Worm (Caenorhabditis elegans) whole organism, L1 larva: ENCODE results near the gene F46F2.5.
A peak's percentile ranks its signal among the peaks of the same experiment; 100 is the strongest.

Experiments
- C16A3.4 ChIP-seq: fragments of 150-350 bp; optimal IDR thresholded peaks from 2 replicates; lab custom pipeline; 2014; ENCODE audit warnings: missing biosample characterization, missing genetic modification characterization
- aly-2 ChIP-seq: fragments of 150-350 bp; optimal IDR thresholded peaks from 2 replicates; lab custom pipeline; 2014; ENCODE audit warnings: missing biosample characterization, missing genetic modification characterization
- ama-1 ChIP-seq: fragments of 150-350 bp; optimal IDR thresholded peaks from 2 replicates; lab custom pipeline; 2014
- ceh-63 ChIP-seq: fragments of 200-800 bp; sonication (Bioruptor generic); optimal IDR thresholded peaks from 2 replicates; lab custom pipeline; 2018; ENCODE audit warnings: mild to moderate bottlenecking, missing genetic modification characterization, missing compliant biosample characterization
- ceh-8 ChIP-seq: fragments of 200-800 bp; sonication (Bioruptor generic); optimal IDR thresholded peaks from 2 replicates; lab custom pipeline; 2018; ENCODE audit warnings: mild to moderate bottlenecking, missing genetic modification characterization, moderate library complexity, missing compliant biosample characterization
- ceh-82 ChIP-seq, 3 experiments: fragments of 150-350 bp in 1 of 3; sonication (generic microtip) in 2 of 3; optimal IDR thresholded peaks; 2 replicates each; lab custom pipeline; 2014 to 2017; ENCODE audit warnings: missing biosample characterization in 3 of 3, missing genetic modification characterization in 3 of 3
- ceh-90 ChIP-seq: sonication (generic microtip); optimal IDR thresholded peaks from 2 replicates; lab custom pipeline; 2016; ENCODE audit warnings: missing genetic modification characterization, missing compliant biosample characterization
- ces-1 ChIP-seq: fragments of 150-350 bp; optimal IDR thresholded peaks from 2 replicates; lab custom pipeline; 2014; ENCODE audit warnings: missing biosample characterization, missing genetic modification reagents, missing genetic modification characterization
- dpl-1 ChIP-seq, 3 experiments: fragments of 150-350 bp in 2 of 3; sonication (generic microtip) in 1 of 3; optimal IDR thresholded peaks; 2 replicates each; lab custom pipeline; 2014 to 2017; ENCODE audit warnings: missing biosample characterization in 3 of 3, missing genetic modification characterization in 3 of 3, missing genetic modification reagents in 3 of 3
- efl-1 ChIP-seq, 4 experiments: fragments of 150-350 bp; optimal IDR thresholded peaks in 3 of 4; peaks in 1 of 4; 1 replicate in 1 of 4; 2 replicates in 3 of 4; lab custom pipeline; 2014; ENCODE audit warnings: missing biosample characterization in 2 of 4, missing genetic modification characterization in 2 of 4, missing genetic modification reagents in 2 of 4
- efl-3 ChIP-seq: fragments of 200-800 bp; sonication (Bioruptor generic); optimal IDR thresholded peaks from 2 replicates; lab custom pipeline; 2018; ENCODE audit warnings: mild to moderate bottlenecking, missing genetic modification characterization, missing compliant biosample characterization
- egl-13 ChIP-seq: sonication (generic microtip); optimal IDR thresholded peaks from 2 replicates; lab custom pipeline; 2016; ENCODE audit warnings: missing genotype, missing genetic modification reagents, missing genetic modification characterization, missing compliant biosample characterization
- elt-2 ChIP-seq: sonication (generic microtip); optimal IDR thresholded peaks from 2 replicates; lab custom pipeline; 2016; ENCODE audit warnings: missing genetic modification characterization, mild to moderate bottlenecking, inconsistent platforms, missing compliant biosample characterization, missing genetic modification reagents
- ets-5 ChIP-seq: fragments of 200-800 bp; sonication (Bioruptor generic); IDR thresholded peaks from 2 replicates; pipeline ENCODE4 v1.3.6; 2022; ENCODE audit warnings: missing genetic modification characterization, missing compliant biosample characterization
- fkh-10 ChIP-seq: sonication (generic microtip); optimal IDR thresholded peaks from 2 replicates; lab custom pipeline; 2017; ENCODE audit warnings: missing biosample characterization, missing genetic modification reagents, missing genetic modification characterization
- fkh-4 ChIP-seq: sonication (generic microtip); optimal IDR thresholded peaks from 2 replicates; lab custom pipeline; 2016; ENCODE audit warnings: missing compliant biosample characterization, missing genetic modification characterization, borderline replicate concordance
- fos-1 ChIP-seq: fragments of 150-350 bp; optimal IDR thresholded peaks from 2 replicates; lab custom pipeline; 2014; ENCODE audit warnings: missing biosample characterization, missing genetic modification characterization
- hlh-17 ChIP-seq: fragments of 200-800 bp; sonication (Bioruptor generic); optimal IDR thresholded peaks from 2 replicates; lab custom pipeline; 2018; ENCODE audit warnings: missing genetic modification characterization, mild to moderate bottlenecking, missing compliant biosample characterization, moderate library complexity, borderline replicate concordance
- hlh-4 ChIP-seq: sonication (generic microtip); optimal IDR thresholded peaks from 2 replicates; lab custom pipeline; 2016; ENCODE audit warnings: mild to moderate bottlenecking, missing genetic modification characterization, missing compliant biosample characterization
- irx-1 ChIP-seq: sonication (generic microtip); optimal IDR thresholded peaks from 2 replicates; lab custom pipeline; 2016; ENCODE audit warnings: missing genetic modification characterization, missing compliant biosample characterization
- lin-13 ChIP-seq: fragments of 150-350 bp; optimal IDR thresholded peaks from 2 replicates; lab custom pipeline; 2014; ENCODE audit warnings: missing biosample characterization, missing genetic modification reagents, missing genetic modification characterization
- lin-14 ChIP-seq: fragments of 200-800 bp; sonication (Bioruptor generic); optimal IDR thresholded peaks from 2 replicates; lab custom pipeline; 2018; ENCODE audit warnings: mild to moderate bottlenecking, missing genetic modification characterization, moderate library complexity, missing compliant biosample characterization
- lin-15B ChIP-seq: fragments of 150-350 bp; sonication (generic microtip); optimal IDR thresholded peaks from 3 replicates; lab custom pipeline; 2014; ENCODE audit warnings: missing biosample characterization, missing genetic modification characterization
- lin-35 ChIP-seq, 2 experiments: fragments of 150-350 bp; optimal IDR thresholded peaks; 2 replicates each; lab custom pipeline; 2014; ENCODE audit warnings: missing biosample characterization in 2 of 2, missing genetic modification characterization in 2 of 2, missing genetic modification reagents in 2 of 2
- lin-39 ChIP-seq: fragments of 150-350 bp; optimal IDR thresholded peaks from 2 replicates; lab custom pipeline; 2014; ENCODE audit warnings: missing biosample characterization, missing genetic modification reagents, missing genetic modification characterization
- lsy-2 ChIP-seq, 2 experiments: fragments of 150-350 bp; optimal IDR thresholded peaks; 2 replicates each; lab custom pipeline; 2014; ENCODE audit warnings: missing biosample characterization in 2 of 2, missing genetic modification characterization in 2 of 2
- mdl-1 ChIP-seq, 2 experiments: fragments of 150-350 bp; optimal IDR thresholded peaks; 2 replicates each; lab custom pipeline; 2014 to 2017; ENCODE audit warnings: missing biosample characterization in 2 of 2, missing genetic modification characterization in 2 of 2, inconsistent platforms in 1 of 2
- mef-2 ChIP-seq: fragments of 150-350 bp; optimal IDR thresholded peaks from 2 replicates; lab custom pipeline; 2014; ENCODE audit warnings: missing biosample characterization, missing genetic modification characterization
- nhr-11 ChIP-seq: fragments of 150-350 bp; optimal IDR thresholded peaks from 2 replicates; lab custom pipeline; 2014; ENCODE audit warnings: missing biosample characterization, missing genetic modification characterization
- nhr-19 ChIP-seq: fragments of 200-800 bp; sonication (Bioruptor generic); conservative IDR thresholded peaks from 2 replicates; pipeline ENCODE4 v1.3.6; 2022; ENCODE audit warnings: missing genetic modification characterization, missing compliant biosample characterization
- nhr-20 ChIP-seq: sonication (generic microtip); optimal IDR thresholded peaks from 2 replicates; lab custom pipeline; 2016; ENCODE audit warnings: mild to moderate bottlenecking, missing genetic modification characterization, missing compliant biosample characterization
- nhr-237 ChIP-seq: fragments of 150-350 bp; optimal IDR thresholded peaks from 2 replicates; lab custom pipeline; 2014; ENCODE audit warnings: missing biosample characterization, missing genetic modification characterization
- nhr-28 ChIP-seq: fragments of 150-350 bp; optimal IDR thresholded peaks from 2 replicates; lab custom pipeline; 2014; ENCODE audit warnings: missing biosample characterization, missing genetic modification characterization
- nhr-47 ChIP-seq: sonication (generic microtip); optimal IDR thresholded peaks from 2 replicates; lab custom pipeline; 2016; ENCODE audit warnings: mild to moderate bottlenecking, missing genetic modification characterization, moderate library complexity, missing compliant biosample characterization
- nhr-84 ChIP-seq: sonication (generic microtip); optimal IDR thresholded peaks from 2 replicates; lab custom pipeline; 2017; ENCODE audit warnings: missing biosample characterization, missing genetic modification characterization
- nhr-85 ChIP-seq: sonication (generic microtip); peaks from one replicate; lab custom pipeline; 2016; ENCODE audit warnings: missing genetic modification characterization, inconsistent platforms, missing compliant biosample characterization
- nhr-90 ChIP-seq: sonication (generic microtip); optimal IDR thresholded peaks from 2 replicates; lab custom pipeline; 2016; ENCODE audit warnings: mild to moderate bottlenecking, missing genetic modification characterization, missing compliant biosample characterization; ENCODE audit not compliant: poor library complexity
- pag-3 ChIP-seq: sonication (generic microtip); optimal IDR thresholded peaks from 2 replicates; lab custom pipeline; 2017; ENCODE audit warnings: missing genetic modification characterization, mild to moderate bottlenecking, missing compliant biosample characterization, antibody characterized with exemption, borderline replicate concordance; ENCODE audit not compliant: insufficient read depth
- rnt-1 ChIP-seq: sonication (generic microtip); optimal IDR thresholded peaks from 2 replicates; lab custom pipeline; 2016; ENCODE audit warnings: mild to moderate bottlenecking, missing genetic modification characterization, moderate library complexity, missing compliant biosample characterization
- skn-1 ChIP-seq: fragments of 150-350 bp; optimal IDR thresholded peaks from 2 replicates; lab custom pipeline; 2014; ENCODE audit warnings: missing biosample characterization, missing genetic modification characterization
- snu-23 ChIP-seq: sonication (generic microtip); optimal IDR thresholded peaks from 2 replicates; lab custom pipeline; 2016; ENCODE audit warnings: missing genetic modification characterization, missing compliant biosample characterization
- sptf-1 ChIP-seq: fragments of 150-350 bp; optimal IDR thresholded peaks from 2 replicates; lab custom pipeline; 2014; ENCODE audit warnings: missing biosample characterization, missing genetic modification characterization
- sup-37 ChIP-seq: fragments of 200-800 bp; sonication (Bioruptor generic); optimal IDR thresholded peaks from 2 replicates; lab custom pipeline; 2018; ENCODE audit warnings: mild to moderate bottlenecking, missing genetic modification characterization, missing compliant biosample characterization
- unc-62 ChIP-seq: fragments of 150-350 bp; optimal IDR thresholded peaks from 2 replicates; lab custom pipeline; 2014; ENCODE audit warnings: missing biosample characterization, missing genetic modification reagents, missing genetic modification characterization
- unc-98 ChIP-seq: fragments of 200-800 bp; sonication (Bioruptor generic); IDR thresholded peaks from 2 replicates; pipeline ENCODE4 v1.3.6; 2022; ENCODE audit warnings: missing genetic modification characterization, missing compliant biosample characterization
- vab-15 ChIP-seq: sonication (generic microtip); optimal IDR thresholded peaks from 2 replicates; lab custom pipeline; 2017; ENCODE audit warnings: missing genotype, mild to moderate bottlenecking, missing genetic modification characterization, missing compliant biosample characterization
- xbp-1 ChIP-seq: sonication (generic microtip); optimal IDR thresholded peaks from 2 replicates; lab custom pipeline; 2016; ENCODE audit warnings: missing genetic modification characterization, missing compliant biosample characterization
- zip-4 ChIP-seq: fragments of 200-800 bp; sonication (Bioruptor generic); optimal IDR thresholded peaks from 2 replicates; lab custom pipeline; 2018; ENCODE audit warnings: mild to moderate bottlenecking, missing genetic modification characterization, moderate library complexity, missing compliant biosample characterization
- ztf-11 ChIP-seq, 2 experiments: sonication (generic microtip); optimal IDR thresholded peaks; 2 replicates each; lab custom pipeline; 2016 to 2017; ENCODE audit warnings: missing genetic modification characterization in 2 of 2, missing biosample characterization in 1 of 2, missing compliant biosample characterization in 1 of 2

F46F2.5 gene

DNA sequence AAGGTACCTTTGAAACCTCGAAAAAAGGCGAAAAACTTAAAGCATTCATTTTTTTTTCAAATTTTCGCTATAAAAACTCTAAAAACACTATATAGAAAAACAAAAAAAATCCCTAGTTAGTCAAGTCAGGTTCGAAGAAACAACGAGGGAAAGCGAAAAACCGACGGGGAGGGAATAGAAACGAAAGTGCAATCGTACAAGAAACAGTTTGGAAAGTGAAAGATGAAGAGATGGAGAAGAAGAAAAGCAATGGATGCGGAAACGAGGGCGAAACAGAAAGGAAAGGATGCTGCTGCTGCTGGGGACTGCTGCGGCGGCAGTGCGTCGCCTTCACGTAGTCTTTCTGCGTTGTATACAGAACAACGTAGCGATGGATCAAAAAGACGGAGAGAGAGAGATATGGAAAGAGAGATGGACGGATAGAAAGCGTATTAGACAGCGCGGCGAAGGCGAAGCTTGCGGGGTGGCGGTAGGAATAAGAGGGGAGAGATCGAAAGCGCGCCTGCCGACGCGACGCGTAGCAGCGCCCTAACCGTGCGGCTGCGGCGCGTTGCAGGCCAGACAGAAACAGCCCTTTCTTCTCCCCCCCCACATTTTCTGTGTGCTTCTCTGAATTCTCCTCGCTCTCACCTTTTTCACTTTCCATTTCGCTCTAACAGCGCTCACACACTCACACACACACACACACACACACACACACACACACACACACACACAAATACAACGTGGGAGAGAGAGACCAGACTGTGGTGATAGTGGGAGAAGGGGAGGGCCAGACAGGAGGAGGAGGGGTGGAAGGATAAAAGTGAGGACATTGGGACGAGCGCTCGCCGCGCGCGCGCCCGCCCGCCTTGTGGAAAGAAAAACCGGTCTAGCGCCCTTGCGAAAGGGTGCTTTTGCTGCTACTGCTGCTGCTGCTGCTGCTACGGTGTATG is 12.6 kb downstream of the F46F2.5 start:
- TF ChIP-seq elt-2 = peak; percentile 74
- peak; percentile 61 for TF ChIP-seq irx-1 (tag; lab: Kevin White, UChicago)
- no peak for TF ChIP-seq ceh-63 (GFP tag; lab: Kevin White, UChicago)
- TF ChIP-seq ces-1 = no peak
- TF ChIP-seq lin-15B (tag; lab: Kevin White, UChicago) = no peak
- peak; percentile 98 for TF ChIP-seq lin-14 (GFP tag; lab: Kevin White, UChicago)
- TF ChIP-seq nhr-11 (tag; lab: Kevin White, UChicago) = peak; percentile 52
- peak; percentile 59 for TF ChIP-seq fkh-10 (GFP tag; lab: Kevin White, UChicago)
- no peak for TF ChIP-seq lin-39 (tag; lab: Kevin White, UChicago)
- peak; percentile 52 for TF ChIP-seq zip-4
- no peak for TF ChIP-seq unc-62 (GFP tag; lab: Kevin White, UChicago)
- no peak for TF ChIP-seq vab-15 (tag; lab: Kevin White, UChicago)
- TF ChIP-seq snu-23 (GFP tag; lab: Kevin White, UChicago) = peak; percentile 76
- TF ChIP-seq sptf-1 (tag; lab: Kevin White, UChicago) = no peak
- TF ChIP-seq xbp-1 (tag; lab: Kevin White, UChicago) = peak; percentile 27
- TF ChIP-seq mef-2 = peak; percentile 75
- TF ChIP-seq ztf-11 (tag; optimal IDR thresholded peaks at IDR 0.05; lab: Kevin White, UChicago) = peak in 1 of 2 experiments; percentile 57
- peak; percentile 8 to 79 (median 59) for TF ChIP-seq ceh-82 (tag; optimal IDR thresholded peaks at IDR 0.05; lab: Kevin White, UChicago)
- peak; percentile 88 for TF ChIP-seq lin-13 (GFP tag; lab: Kevin White, UChicago)
- no peak for TF ChIP-seq nhr-28
- no peak for TF ChIP-seq ets-5 (GFP tag; lab: Robert Waterston, UW)
- peak; percentile 35 for TF ChIP-seq egl-13
- peak; percentile 48 for TF ChIP-seq sup-37 (GFP tag; lab: Kevin White, UChicago)
- peak; percentile 65 to 76 for TF ChIP-seq lsy-2 (tag; optimal IDR thresholded peaks at IDR 0.05; lab: Kevin White, UChicago)
- TF ChIP-seq hlh-4 (tag; lab: Kevin White, UChicago) = no peak
- TF ChIP-seq fos-1 (tag; lab: Kevin White, UChicago) = peak; percentile 44
- TF ChIP-seq nhr-20 (tag; lab: Kevin White, UChicago) = peak; percentile 89
- TF ChIP-seq skn-1 (tag; lab: Kevin White, UChicago) = peak; percentile 56
- peak; percentile 85 for TF ChIP-seq nhr-19 (GFP tag; lab: Robert Waterston, UW)
- no peak for TF ChIP-seq ama-1
- TF ChIP-seq hlh-17 (GFP tag; lab: Kevin White, UChicago) = no peak
- no peak for TF ChIP-seq fkh-4 (tag; lab: Kevin White, UChicago)
- no peak for TF ChIP-seq unc-98
- no peak for TF ChIP-seq pag-3 (tag; lab: Kevin White, UChicago)
- TF ChIP-seq nhr-47 (tag; lab: Kevin White, UChicago) = peak; percentile 79
- peak; percentile 15 for TF ChIP-seq nhr-237 (tag; lab: Kevin White, UChicago)
- peak; percentile 99 for TF ChIP-seq nhr-85
- TF ChIP-seq ceh-90 (tag; lab: Kevin White, UChicago) = no peak
- TF ChIP-seq nhr-84 = no peak
- TF ChIP-seq mdl-1 (tag; optimal IDR thresholded peaks at IDR 0.05; lab: Kevin White, UChicago) = peak in 1 of 2 experiments; percentile 94
- peak in 2 of 3 experiments; percentile 10 to 17 for TF ChIP-seq dpl-1 (GFP tag; optimal IDR thresholded peaks at IDR 0.05; lab: Kevin White, UChicago)
- no peak for TF ChIP-seq ceh-8
- TF ChIP-seq rnt-1 = peak; percentile 84
- peak; percentile 68 for TF ChIP-seq nhr-90 (tag; lab: Kevin White, UChicago)
- no peak for TF ChIP-seq aly-2 (tag; lab: Kevin White, UChicago)
- TF ChIP-seq lin-35 (GFP tag; optimal IDR thresholded peaks at IDR 0.05; lab: Kevin White, UChicago) = peak; percentile 45 to 70
- TF ChIP-seq C16A3.4 = peak; percentile 58
- peak; percentile 40 to 56 for TF ChIP-seq efl-1 (optimal IDR thresholded peaks at IDR 0.05; lab: Kevin White, UChicago)
- TF ChIP-seq efl-1 (GFP tag; optimal IDR thresholded peaks at IDR 0.05 in 1 of 2; lab: Kevin White, UChicago) = peak in 1 of 2 experiments; percentile 64
- TF ChIP-seq efl-3 = no peak
